Fruit fly (Drosophila melanogaster) whole organism, prepupa: ENCODE results near the gene cbt.
A peak's percentile ranks its signal among the peaks of the same experiment; 100 is the strongest.

Experiments used
- Blimp-1 ChIP-seq: fragments of 200-800 bp; sonication (Bioruptor generic); optimal IDR thresholded peaks from 3 replicates; lab custom pipeline; 2017; ENCODE audit warnings: missing biosample characterization, missing genetic modification characterization, mild to moderate bottlenecking, moderate library complexity, missing genetic modification reagents
- CG6808 ChIP-seq: fragments of 200-800 bp; sonication (Bioruptor generic); optimal IDR thresholded peaks from 3 replicates; lab custom pipeline; 2017; ENCODE audit warnings: missing biosample characterization, missing genetic modification characterization, mild to moderate bottlenecking, moderate library complexity, missing genetic modification reagents

DNA sequence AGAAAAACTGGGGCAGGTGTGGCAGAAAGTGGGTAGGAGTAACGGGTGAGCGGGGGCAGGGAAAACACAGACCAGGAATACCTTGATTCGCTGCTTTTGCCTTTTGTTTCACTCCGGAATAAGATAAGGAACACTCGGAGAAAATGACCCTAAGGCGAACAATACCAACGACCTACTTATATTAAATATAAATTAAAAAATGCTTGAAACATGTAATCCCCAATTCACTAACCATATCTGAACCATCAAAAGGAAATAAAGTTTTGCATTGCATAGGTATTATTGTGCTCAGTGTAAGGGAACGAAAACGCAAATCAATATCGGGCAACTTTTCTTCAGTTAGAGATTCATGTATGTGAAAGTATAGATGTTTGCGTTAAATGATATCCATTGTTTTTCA lies 32.5 kb upstream of the cbt start:
- TF ChIP-seq Blimp-1 (GFP tag; lab: Kevin White, UChicago), result no peak
- TF ChIP-seq CG6808, result peak; percentile 8
